Fruit fly (Drosophila melanogaster) whole organism, pupa: ENCODE results near the gene ohgt.
A peak's percentile ranks its signal among the peaks of the same experiment; 100 is the strongest.

Experiments used
- CG10348 ChIP-seq: fragments of 200-800 bp; sonication (Bioruptor generic); IDR thresholded peaks from 2 replicates; pipeline ENCODE4 v1.3.6; 2022; ENCODE audit warnings: missing biosample characterization, missing genetic modification characterization
- CG12605 ChIP-seq: fragments of 200-800 bp; sonication (Bioruptor generic); IDR thresholded peaks from 2 replicates; pipeline ENCODE4 v1.3.6; 2022; ENCODE audit warnings: missing biosample characterization, missing genetic modification characterization
- CG13204 ChIP-seq: fragments of 200-800 bp; sonication (Bioruptor generic); optimal IDR thresholded peaks from 2 replicates; lab custom pipeline; 2018; ENCODE audit warnings: missing biosample characterization, mild to moderate bottlenecking, missing genetic modification characterization, moderate library complexity
- CG14655 ChIP-seq: fragments of 200-800 bp; sonication (Bioruptor generic); optimal IDR thresholded peaks from 3 replicates; lab custom pipeline; 2017; ENCODE audit warnings: mild to moderate bottlenecking, missing biosample characterization, missing genetic modification reagents, missing genetic modification characterization
- CG15710 ChIP-seq: fragments of 200-800 bp; sonication (Bioruptor generic); optimal IDR thresholded peaks from 2 replicates; lab custom pipeline; 2018; ENCODE audit warnings: missing biosample characterization, mild to moderate bottlenecking, missing genetic modification characterization, moderate library complexity
- CG17806 ChIP-seq: fragments of 200-800 bp; sonication (Bioruptor generic); optimal IDR thresholded peaks from 2 replicates; lab custom pipeline; 2018; ENCODE audit warnings: missing biosample characterization, mild to moderate bottlenecking, missing genetic modification characterization, moderate library complexity
- CG32121 ChIP-seq: fragments of 200-800 bp; sonication (Bioruptor generic); IDR thresholded peaks from 2 replicates; pipeline ENCODE4 v1.3.6; 2022; ENCODE audit warnings: missing biosample characterization, missing genetic modification characterization
- CG34367 ChIP-seq: fragments of 200-800 bp; sonication (Bioruptor generic); optimal IDR thresholded peaks from 2 replicates; lab custom pipeline; 2018; ENCODE audit warnings: missing biosample characterization, mild to moderate bottlenecking, missing genetic modification characterization
- CG4496 ChIP-seq: fragments of 200-800 bp; sonication (Bioruptor generic); IDR thresholded peaks from 3 replicates; pipeline ENCODE4 v1.3.6; 2022; ENCODE audit warnings: missing biosample characterization, missing genetic modification characterization
- CG8159 ChIP-seq: fragments of 200-800 bp; sonication (Bioruptor generic); optimal IDR thresholded peaks from 3 replicates; lab custom pipeline; 2018; ENCODE audit warnings: missing biosample characterization, mild to moderate bottlenecking, missing genetic modification characterization, moderate library complexity
- CG8301 ChIP-seq: fragments of 200-800 bp; sonication (Bioruptor generic); optimal IDR thresholded peaks from 2 replicates; lab custom pipeline; 2018; ENCODE audit warnings: missing biosample characterization, mild to moderate bottlenecking, missing genetic modification characterization
- CG9948 ChIP-seq: fragments of 200-800 bp; sonication (Bioruptor generic); optimal IDR thresholded peaks from 2 replicates; lab custom pipeline; 2018; ENCODE audit warnings: missing biosample characterization, mild to moderate bottlenecking, missing genetic modification characterization, moderate library complexity
- D1 ChIP-seq: fragments of 200-800 bp; sonication (Bioruptor generic); optimal IDR thresholded peaks from 2 replicates; lab custom pipeline; 2018; ENCODE audit warnings: missing biosample characterization, mild to moderate bottlenecking, missing genetic modification characterization, moderate library complexity
- EcR ChIP-seq: fragments of 200-800 bp; sonication (Bioruptor generic); optimal IDR thresholded peaks from 3 replicates; lab custom pipeline; 2019; ENCODE audit warnings: missing biosample characterization, missing genetic modification characterization, mild to moderate bottlenecking, moderate library complexity, missing genetic modification reagents
- Ets98B ChIP-seq: fragments of 200-800 bp; sonication (Bioruptor generic); IDR thresholded peaks from 2 replicates; pipeline ENCODE4 v1.3.6; 2022; ENCODE audit warnings: missing biosample characterization, missing genetic modification characterization
- Pif1A ChIP-seq: fragments of 200-800 bp; sonication (Bioruptor generic); optimal IDR thresholded peaks from 3 replicates; lab custom pipeline; 2016; ENCODE audit warnings: missing biosample characterization, missing genetic modification characterization
- Pif1B ChIP-seq: fragments of 200-800 bp; sonication (Bioruptor generic); optimal IDR thresholded peaks from 3 replicates; lab custom pipeline; 2016; ENCODE audit warnings: missing biosample characterization, missing genetic modification characterization
- Snoo ChIP-seq: fragments of 200-800 bp; sonication (Bioruptor generic); optimal IDR thresholded peaks from 3 replicates; lab custom pipeline; 2017; ENCODE audit warnings: missing biosample characterization, mild to moderate bottlenecking, missing genetic modification characterization, inconsistent platforms
- fd96Ca ChIP-seq: fragments of 200-800 bp; sonication (Bioruptor generic); IDR thresholded peaks from 3 replicates; pipeline ENCODE4 v1.3.6; 2022; ENCODE audit warnings: missing biosample characterization, missing genetic modification characterization
- gl ChIP-seq: fragments of 200-800 bp; sonication (Bioruptor generic); optimal IDR thresholded peaks from 2 replicates; lab custom pipeline; 2018; ENCODE audit warnings: missing biosample characterization, mild to moderate bottlenecking, missing genetic modification characterization
- rn ChIP-seq: fragments of 200-800 bp; sonication (Bioruptor generic); IDR thresholded peaks from 2 replicates; pipeline ENCODE4 v1.3.6; 2022; ENCODE audit warnings: missing biosample characterization, missing genetic modification characterization

ohgt gene

dm6 chr3R:10035765-10036164 lies 13.2 kb upstream of the ohgt start:
- no peak for TF ChIP-seq fd96Ca (GFP tag; lab: Robert Waterston, UW)
- TF ChIP-seq Ets98B: no peak
- TF ChIP-seq rn (GFP tag; lab: Robert Waterston, UW): no peak
- no peak for TF ChIP-seq CG15710 (tag; lab: Kevin White, UChicago)
- TF ChIP-seq CG13204 (GFP tag; lab: Kevin White, UChicago): no peak
- TF ChIP-seq CG17806 (tag; lab: Kevin White, UChicago): no peak
- TF ChIP-seq CG8159 (tag; lab: Kevin White, UChicago): no peak
- TF ChIP-seq gl (tag; lab: Kevin White, UChicago): no peak
- TF ChIP-seq CG9948: no peak
- no peak for TF ChIP-seq EcR (GFP tag; lab: Kevin White, UChicago)
- TF ChIP-seq CG8301 (tag; lab: Kevin White, UChicago): no peak
- TF ChIP-seq CG12605 (GFP tag; lab: Robert Waterston, UW): no peak
- no peak for TF ChIP-seq Snoo (tag; lab: Kevin White, UChicago)
- TF ChIP-seq CG4496 (GFP tag; lab: Robert Waterston, UW): no peak
- TF ChIP-seq Pif1B: no peak
- no peak for TF ChIP-seq D1 (tag; lab: Kevin White, UChicago)
- TF ChIP-seq CG10348 (GFP tag; lab: Robert Waterston, UW): no peak
- TF ChIP-seq Pif1A: no peak

dm6 chr3R:10039188-10039587 lies 9.8 kb upstream of the ohgt start:
- TF ChIP-seq CG8159 (tag; lab: Kevin White, UChicago) (no peak), CG14655 (no peak), D1 (tag; lab: Kevin White, UChicago) (no peak), EcR (GFP tag; lab: Kevin White, UChicago) (peak; percentile 92), CG13204 (GFP tag; lab: Kevin White, UChicago) (no peak), gl (tag; lab: Kevin White, UChicago) (no peak)

- TF ChIP-seq EcR (GFP tag; lab: Kevin White, UChicago) (peak; percentile 95), D1 (tag; lab: Kevin White, UChicago) (no peak), CG34367 (tag; lab: Kevin White, UChicago) (no peak), Snoo (tag; lab: Kevin White, UChicago) (no peak), fd96Ca (GFP tag; lab: Robert Waterston, UW) (no peak)
Measured at dm6 chr3R:10040505-10040904, 8.5 kb upstream of the ohgt start.

- TF ChIP-seq Pif1A (no peak), gl (tag; lab: Kevin White, UChicago) (no peak), rn (GFP tag; lab: Robert Waterston, UW) (no peak), CG32121 (GFP tag; lab: Robert Waterston, UW) (no peak), CG9948 (no peak), D1 (tag; lab: Kevin White, UChicago) (no peak), CG8301 (tag; lab: Kevin White, UChicago) (no peak), Pif1B (no peak)
Measured at dm6 chr3R:10042024-10042663, 6.9 kb upstream of the ohgt start.

dm6 chr3R:10042664-10043372 lies 6.2 kb upstream of the ohgt start, which contains the start of the genes Mical and CG3909:
TSS of gene Mical (minus strand) at chr3R:10042895.
TSS of gene CG3909 (plus strand) at chr3R:10043270.
- peak; percentile 61 for TF ChIP-seq CG8301 (tag; lab: Kevin White, UChicago)
- TF ChIP-seq Pif1B: peak; percentile 55
- TF ChIP-seq CG9948: peak; percentile 78
- TF ChIP-seq CG12605 (GFP tag; lab: Robert Waterston, UW): peak; percentile 86
- TF ChIP-seq CG14655: no peak
- peak; percentile 84 for TF ChIP-seq CG32121 (GFP tag; lab: Robert Waterston, UW)
- TF ChIP-seq CG34367 (tag; lab: Kevin White, UChicago): peak; percentile 67
- no peak for TF ChIP-seq CG10348 (GFP tag; lab: Robert Waterston, UW)
- TF ChIP-seq D1 (tag; lab: Kevin White, UChicago): peak; percentile 77
- TF ChIP-seq fd96Ca (GFP tag; lab: Robert Waterston, UW): no peak
- peak; percentile 83 for TF ChIP-seq CG8159 (tag; lab: Kevin White, UChicago)
- TF ChIP-seq rn (GFP tag; lab: Robert Waterston, UW): peak; percentile 76
- TF ChIP-seq gl (tag; lab: Kevin White, UChicago): no peak
- no peak for TF ChIP-seq Pif1A
- TF ChIP-seq Snoo (tag; lab: Kevin White, UChicago): peak; percentile 68
- TF ChIP-seq Ets98B: peak; percentile 83
- TF ChIP-seq EcR (GFP tag; lab: Kevin White, UChicago): peak; percentile 4
- no peak for TF ChIP-seq CG13204 (GFP tag; lab: Kevin White, UChicago)
- TF ChIP-seq CG17806 (tag; lab: Kevin White, UChicago): peak; percentile 76
- peak; percentile 89 for TF ChIP-seq CG4496 (GFP tag; lab: Robert Waterston, UW)
- peak; percentile 77 for TF ChIP-seq CG15710 (tag; lab: Kevin White, UChicago)

- TF ChIP-seq Pif1A: no peak
- TF ChIP-seq EcR (GFP tag; lab: Kevin White, UChicago): no peak
- no peak for TF ChIP-seq fd96Ca (GFP tag; lab: Robert Waterston, UW)
- TF ChIP-seq CG8301 (tag; lab: Kevin White, UChicago): no peak
- TF ChIP-seq D1 (tag; lab: Kevin White, UChicago): no peak
- TF ChIP-seq CG15710 (tag; lab: Kevin White, UChicago): no peak
- no peak for TF ChIP-seq CG4496 (GFP tag; lab: Robert Waterston, UW)
- no peak for TF ChIP-seq Snoo (tag; lab: Kevin White, UChicago)
- TF ChIP-seq gl (tag; lab: Kevin White, UChicago): no peak
- TF ChIP-seq CG17806 (tag; lab: Kevin White, UChicago): no peak
- no peak for TF ChIP-seq CG8159 (tag; lab: Kevin White, UChicago)
- no peak for TF ChIP-seq CG12605 (GFP tag; lab: Robert Waterston, UW)
- no peak for TF ChIP-seq CG34367 (tag; lab: Kevin White, UChicago)
- no peak for TF ChIP-seq CG14655
- TF ChIP-seq CG9948: no peak
- TF ChIP-seq CG32121 (GFP tag; lab: Robert Waterston, UW): no peak
- TF ChIP-seq rn (GFP tag; lab: Robert Waterston, UW): no peak
- TF ChIP-seq Ets98B: no peak
Measured at dm6 chr3R:10045343-10045742, 3.7 kb upstream of the ohgt start, which contains the start of the genes CG11722 and mtTFB2. TSS of gene CG11722 (minus strand) at chr3R:10045542. TSS of gene mtTFB2 (plus strand) at chr3R:10045574.
